Fruit fly (Drosophila melanogaster) whole organism, adult: Measurements from ENCODE around the gene Ada.

Source experiments
- CG12768 ChIP-seq: fragments of 200-800 bp; sonication (Bioruptor generic); optimal IDR thresholded peaks from 2 replicates; lab custom pipeline; 2017; ENCODE audit warnings: missing biosample characterization, missing genetic modification characterization, mild to moderate bottlenecking, moderate library complexity, missing genetic modification reagents
- CG1620 ChIP-seq: fragments of 200-800 bp; sonication (Bioruptor generic); optimal IDR thresholded peaks from 2 replicates; lab custom pipeline; 2016; ENCODE audit warnings: missing biosample characterization, missing genetic modification characterization
- CG7045 ChIP-seq: fragments of 200-800 bp; sonication (Bioruptor generic); optimal IDR thresholded peaks from 2 replicates; lab custom pipeline; 2017; ENCODE audit warnings: missing biosample characterization, mild to moderate bottlenecking, missing genetic modification characterization
- CG7101 ChIP-seq: fragments of 200-800 bp; sonication (Bioruptor generic); optimal IDR thresholded peaks from 2 replicates; lab custom pipeline; 2018; ENCODE audit warnings: missing biosample characterization, mild to moderate bottlenecking, missing genetic modification characterization, moderate library complexity
- Clk ChIP-seq: fragments of 200-800 bp; sonication (Bioruptor generic); optimal IDR thresholded peaks from 2 replicates; lab custom pipeline; 2017; ENCODE audit warnings: missing biosample characterization, missing genetic modification characterization
- Crg-1 ChIP-seq: fragments of 200-800 bp; sonication (Bioruptor generic); optimal IDR thresholded peaks from 2 replicates; lab custom pipeline; 2016; ENCODE audit warnings: missing biosample characterization, missing genetic modification characterization
- Hr96 ChIP-seq: fragments of 200-800 bp; sonication (Bioruptor generic); optimal IDR thresholded peaks from 2 replicates; lab custom pipeline; 2016; ENCODE audit warnings: missing biosample characterization, missing genetic modification characterization
- cic ChIP-seq: fragments of 200-800 bp; sonication (Bioruptor generic); optimal IDR thresholded peaks from 2 replicates; lab custom pipeline; 2017; ENCODE audit warnings: missing biosample characterization, mild to moderate bottlenecking, missing genetic modification characterization, moderate library complexity
- kay ChIP-seq: fragments of 200-800 bp; sonication (Bioruptor generic); peaks from one replicate; lab custom pipeline; 2016; ENCODE audit warnings: missing biosample characterization, missing genetic modification characterization, borderline replicate concordance
- ovo ChIP-seq: fragments of 200-800 bp; sonication (Bioruptor generic); optimal IDR thresholded peaks from 2 replicates; lab custom pipeline; 2016; ENCODE audit warnings: missing biosample characterization, missing genetic modification characterization
- pad ChIP-seq: fragments of 200-800 bp; sonication (Bioruptor generic); optimal IDR thresholded peaks from 3 replicates; lab custom pipeline; 2017; ENCODE audit warnings: missing biosample characterization, missing genetic modification characterization, mild to moderate bottlenecking, moderate library complexity, missing genetic modification reagents
- tj ChIP-seq: fragments of 200-800 bp; sonication (Bioruptor generic); optimal IDR thresholded peaks from 3 replicates; lab custom pipeline; 2017; ENCODE audit warnings: missing biosample characterization, mild to moderate bottlenecking, missing genetic modification characterization, moderate library complexity
- toe ChIP-seq: fragments of 200-800 bp; sonication (Bioruptor generic); optimal IDR thresholded peaks from 2 replicates; lab custom pipeline; 2016; ENCODE audit warnings: missing biosample characterization, missing genetic modification characterization

DNA sequence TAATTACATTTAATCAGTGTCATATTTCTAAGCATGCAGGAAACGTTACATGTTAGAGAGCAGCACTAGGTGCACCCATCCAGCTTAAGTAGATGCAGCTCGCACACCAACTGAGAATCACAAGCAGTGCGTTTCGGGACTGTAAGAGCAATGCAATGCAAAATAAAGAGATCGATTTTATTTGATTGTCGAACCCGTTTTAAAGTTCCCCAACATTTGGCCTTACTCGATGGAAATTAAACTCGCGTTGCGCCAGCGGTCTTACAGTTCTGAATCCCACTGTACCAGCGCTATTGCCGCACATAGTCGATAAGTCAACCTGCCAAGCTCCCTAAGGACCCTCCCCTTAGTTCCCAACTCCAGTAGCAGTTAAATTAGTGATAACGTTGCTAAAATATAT, 2.2 kb upstream of the Ada start:
- TF ChIP-seq Hr96 (GFP tag; lab: Kevin White, UChicago) (no peak), CG7101 (tag; lab: Kevin White, UChicago) (no peak), CG7045 (GFP tag; lab: Kevin White, UChicago) (no peak), cic (GFP tag; lab: Kevin White, UChicago) (no peak), Crg-1 (GFP tag; lab: Kevin White, UChicago) (no peak), toe (GFP tag; lab: Kevin White, UChicago) (no peak), pad (GFP tag; lab: Kevin White, UChicago) (no peak), CG12768 (no peak), ovo (no peak), kay (GFP tag; lab: Kevin White, UChicago) (no peak), CG1620 (no peak), Clk (no peak), tj (GFP tag; lab: Kevin White, UChicago) (no peak)
